Worm (Caenorhabditis elegans): Measurements from ENCODE around the gene gcy-15.
A peak's percentile ranks its signal among the peaks of the same experiment; 100 is the strongest.

gcy-15 gene

ce11 chrII:3196966-3197365 lies at the start of gene gcy-15:
gcy-15 (minus strand) TSS chrII:3197066.
- TF ChIP-seq lin-29 (GFP tag; IDR thresholded peaks at IDR 0.05), result no peak

ce11 chrII:3245836-3246235 lies 49.0 kb upstream of the gcy-15 start, which contains the start of gene C17F4.7:
C17F4.7 (minus strand) TSS chrII:3246015.
- TF ChIP-seq daf-8 (GFP tag; IDR thresholded peaks at IDR 0.05), result no peak
- TF ChIP-seq ZK546.5 (tag; optimal IDR thresholded peaks at IDR 0.05), result no peak
- TF ChIP-seq lin-39 (tag; optimal IDR thresholded peaks at IDR 0.05), result no peak
- TF ChIP-seq tra-1 (GFP tag; IDR thresholded peaks at IDR 0.05), result peak; percentile 66; the same call in 1 of the 2 replicates
- TF ChIP-seq aly-2 (tag; optimal IDR thresholded peaks at IDR 0.05), result no peak
- no peak for TF ChIP-seq madf-5 (GFP tag; IDR thresholded peaks at IDR 0.05)
- no peak for TF ChIP-seq skn-1 (tag; optimal IDR thresholded peaks at IDR 0.05)
- TF ChIP-seq lin-29 (GFP tag; IDR thresholded peaks at IDR 0.05), result no peak
- no peak for TF ChIP-seq mdt-29 (GFP tag; IDR thresholded peaks at IDR 0.05)
- no peak for TF ChIP-seq lim-7 (GFP tag; IDR thresholded peaks at IDR 0.05)
- TF ChIP-seq nhr-11 (tag; optimal IDR thresholded peaks at IDR 0.05), result no peak
- TF ChIP-seq nhr-28 (tag; optimal IDR thresholded peaks at IDR 0.05), result peak; percentile 95
- TF ChIP-seq dmd-6 (GFP tag; IDR thresholded peaks at IDR 0.05), result peak; percentile 92
- TF ChIP-seq cey-2 (tag; optimal IDR thresholded peaks at IDR 0.05; ENCODE audit: borderline replicate concordance, insufficient read depth), result no peak
- peak; percentile 62 for TF ChIP-seq aha-1 (tag)
- no peak for TF ChIP-seq sdz-12 (GFP tag; optimal IDR thresholded peaks at IDR 0.05)
- no peak for TF ChIP-seq egl-27 (tag; optimal IDR thresholded peaks at IDR 0.05)
- peak; percentile 77; the same call in 1 of the 2 replicates for TF ChIP-seq lin-1 (GFP tag; IDR thresholded peaks at IDR 0.05)
- peak; percentile 84 for TF ChIP-seq pqm-1 (tag; optimal IDR thresholded peaks at IDR 0.05)
- no peak for TF ChIP-seq lsy-2 (tag; optimal IDR thresholded peaks at IDR 0.05)
- no peak for TF ChIP-seq daf-16 (GFP tag; optimal IDR thresholded peaks at IDR 0.05)
- peak; percentile 77 for TF ChIP-seq daf-16 (tag; optimal IDR thresholded peaks at IDR 0.05)
- no peak for TF ChIP-seq Y105C5A.15 (GFP tag; IDR thresholded peaks at IDR 0.05)
- TF ChIP-seq saeg-2 (GFP tag; IDR thresholded peaks at IDR 0.05), result no peak
- no peak for TF ChIP-seq dpl-1 (GFP tag; optimal IDR thresholded peaks at IDR 0.05)
- TF ChIP-seq lin-38 (GFP tag; IDR thresholded peaks at IDR 0.05), result 0 out of 2 replicates have a peak, but pooled peaks have one; percentile 12
- TF ChIP-seq mep-1 (tag; optimal IDR thresholded peaks at IDR 0.05), result no peak
- TF ChIP-seq snpc-1.2 (GFP tag; IDR thresholded peaks at IDR 0.05), result no peak
- TF ChIP-seq spr-3 (GFP tag; optimal IDR thresholded peaks at IDR 0.05), result no peak
- TF ChIP-seq nhr-25 (tag; optimal IDR thresholded peaks at IDR 0.05; ENCODE audit: borderline replicate concordance, insufficient read depth), result no peak
- peak; percentile 87 for TF ChIP-seq dve-1 (tag; optimal IDR thresholded peaks at IDR 0.05; ENCODE audit: insufficient read depth)
- TF ChIP-seq hlh-30 (tag; optimal IDR thresholded peaks at IDR 0.05; ENCODE audit: insufficient read depth), result peak; percentile 2
- no peak for TF ChIP-seq set-16 (GFP tag; IDR thresholded peaks at IDR 0.05)
- peak; percentile 37 for TF ChIP-seq nhr-48 (tag; optimal IDR thresholded peaks at IDR 0.05)
- TF ChIP-seq nhr-102 (tag; optimal IDR thresholded peaks at IDR 0.05), result peak; percentile 41
- TF ChIP-seq nhr-77 (tag; optimal IDR thresholded peaks at IDR 0.05), result peak; percentile 65
- TF ChIP-seq ztf-11 (tag; optimal IDR thresholded peaks at IDR 0.05), result no peak
- TF ChIP-seq pha-4 (GFP tag; IDR thresholded peaks at IDR 0.05), result no peak
- TF ChIP-seq pha-4 (tag; optimal IDR thresholded peaks at IDR 0.05), result no peak
- TF ChIP-seq zfp-3 (GFP tag; conservative IDR thresholded peaks at IDR 0.05), result no peak
- peak; percentile 14 for TF ChIP-seq mes-2 (tag; optimal IDR thresholded peaks at IDR 0.05; ENCODE audit: poor library complexity, severe bottlenecking)
- TF ChIP-seq jun-1 (tag; optimal IDR thresholded peaks at IDR 0.05), result peak; percentile 12
- no peak for TF ChIP-seq tag-97 (GFP tag; IDR thresholded peaks at IDR 0.05)
- TF ChIP-seq F37D6.2 (tag; optimal IDR thresholded peaks at IDR 0.05), result no peak
- no peak for TF ChIP-seq nhr-76 (tag; optimal IDR thresholded peaks at IDR 0.05)
- peak in 1 of 2 experiments; percentile 80 for TF ChIP-seq unc-62 (GFP tag; optimal IDR thresholded peaks at IDR 0.05 in 1 of 2)
- TF ChIP-seq unc-62 (tag; optimal IDR thresholded peaks at IDR 0.05), result no peak
- TF ChIP-seq hmg-1.1 (GFP tag; IDR thresholded peaks at IDR 0.05), result no peak
- no peak for TF ChIP-seq Y75B8A.6 (GFP tag; IDR thresholded peaks at IDR 0.05)
- TF ChIP-seq rbr-2 (tag; optimal IDR thresholded peaks at IDR 0.05), result no peak
